Fruit fly (Drosophila melanogaster) whole organism, embryonic: ENCODE results near the gene pkaap.

Experiments
- ATbp ChIP-seq: fragments of 200-800 bp; sonication (Bioruptor generic); optimal IDR thresholded peaks from 2 replicates; lab custom pipeline; 2017; ENCODE audit warnings: missing biosample characterization, mild to moderate bottlenecking, missing genetic modification characterization, missing genetic modification reagents
- Atf6 ChIP-seq: fragments of 200-800 bp; sonication (Bioruptor generic); IDR thresholded peaks from 2 replicates; pipeline ENCODE4 v1.3.6; 2022; ENCODE audit warnings: missing biosample characterization, missing genetic modification characterization
- C15 ChIP-seq: fragments of 200-800 bp; sonication (Bioruptor generic); IDR thresholded peaks from 3 replicates; pipeline ENCODE4 v1.3.6; 2022; ENCODE audit warnings: missing biosample characterization, missing genetic modification characterization
- CG10209 ChIP-seq: fragments of 200-800 bp; sonication (Bioruptor generic); optimal IDR thresholded peaks from 3 replicates; lab custom pipeline; 2017; ENCODE audit warnings: missing biosample characterization, mild to moderate bottlenecking, missing genetic modification characterization, missing genetic modification reagents
- CG10431 ChIP-seq: fragments of 200-800 bp; sonication (Bioruptor generic); optimal IDR thresholded peaks from 3 replicates; lab custom pipeline; 2018; ENCODE audit warnings: missing biosample characterization, mild to moderate bottlenecking, missing genetic modification characterization
- CG11398 ChIP-seq: fragments of 200-800 bp; sonication (Bioruptor generic); optimal IDR thresholded peaks from 2 replicates; lab custom pipeline; 2016; ENCODE audit warnings: missing biosample characterization, missing genetic modification characterization
- CG11456 ChIP-seq: fragments of 200-800 bp; sonication (Bioruptor generic); IDR thresholded peaks from 3 replicates; pipeline ENCODE4 v1.3.6; 2022; ENCODE audit warnings: missing biosample characterization, missing genetic modification characterization
- CG11504 ChIP-seq: fragments of 200-800 bp; sonication (Bioruptor generic); optimal IDR thresholded peaks from 3 replicates; lab custom pipeline; 2019; ENCODE audit warnings: missing biosample characterization, mild to moderate bottlenecking, missing genetic modification characterization, moderate library complexity
- CG11696 ChIP-seq: fragments of 200-800 bp; sonication (Bioruptor generic); IDR thresholded peaks from 2 replicates; pipeline ENCODE4 v1.3.6; 2022; ENCODE audit warnings: missing biosample characterization, missing genetic modification characterization
- CG12071 ChIP-seq: fragments of 200-800 bp; sonication (Bioruptor generic); optimal IDR thresholded peaks from 3 replicates; lab custom pipeline; 2018; ENCODE audit warnings: missing biosample characterization, mild to moderate bottlenecking, missing genetic modification characterization
- CG12391 ChIP-seq: fragments of 200-800 bp; sonication (Bioruptor generic); optimal IDR thresholded peaks from 3 replicates; lab custom pipeline; 2018; ENCODE audit warnings: missing biosample characterization, mild to moderate bottlenecking, missing genetic modification characterization, moderate library complexity
- CG13287 ChIP-seq: fragments of 200-800 bp; sonication (Bioruptor generic); IDR thresholded peaks from 2 replicates; pipeline ENCODE4 v1.3.6; 2022; ENCODE audit warnings: missing biosample characterization, missing genetic modification characterization; ENCODE audit not compliant: partially characterized antibody
- CG13296 ChIP-seq: fragments of 200-800 bp; sonication (Bioruptor generic); optimal IDR thresholded peaks from 3 replicates; lab custom pipeline; 2018; ENCODE audit warnings: missing biosample characterization, mild to moderate bottlenecking, missing genetic modification characterization
- CG16863 ChIP-seq: fragments of 200-800 bp; sonication (Bioruptor generic); optimal IDR thresholded peaks from 3 replicates; lab custom pipeline; 2016; ENCODE audit warnings: missing biosample characterization, missing genetic modification characterization
- CG17361 ChIP-seq: fragments of 200-800 bp; sonication (Bioruptor generic); IDR thresholded peaks from 3 replicates; pipeline ENCODE4 v1.3.6; 2022; ENCODE audit warnings: missing biosample characterization, missing genetic modification characterization
- CG18011 ChIP-seq: fragments of 200-800 bp; sonication (Bioruptor generic); optimal IDR thresholded peaks from 2 replicates; lab custom pipeline; 2017; ENCODE audit warnings: missing biosample characterization, missing genetic modification characterization, mild to moderate bottlenecking, moderate library complexity, missing genotype
- CG2120 ChIP-seq: fragments of 200-800 bp; sonication (Bioruptor generic); optimal IDR thresholded peaks from 3 replicates; lab custom pipeline; 2016; ENCODE audit warnings: missing biosample characterization, missing genetic modification characterization
- CG2712 ChIP-seq: fragments of 200-800 bp; optimal IDR thresholded peaks from 3 replicates; lab custom pipeline; 2019; ENCODE audit warnings: missing biosample characterization, mild to moderate bottlenecking, missing genetic modification characterization, moderate library complexity
- CG2875 ChIP-seq: fragments of 200-800 bp; sonication (Bioruptor generic); optimal IDR thresholded peaks from 2 replicates; lab custom pipeline; 2017; ENCODE audit warnings: missing biosample characterization, mild to moderate bottlenecking, missing genetic modification characterization, missing genetic modification reagents
- CG30020 ChIP-seq: fragments of 200-800 bp; optimal IDR thresholded peaks from 2 replicates; lab custom pipeline; 2019; ENCODE audit warnings: missing biosample characterization, mild to moderate bottlenecking, missing genetic modification characterization, moderate library complexity
- CG31365 ChIP-seq: fragments of 200-800 bp; sonication (Bioruptor generic); optimal IDR thresholded peaks from 2 replicates; lab custom pipeline; 2018; ENCODE audit warnings: missing biosample characterization, mild to moderate bottlenecking, missing genetic modification characterization
- CG6765 ChIP-seq: fragments of 200-800 bp; sonication (Bioruptor generic); optimal IDR thresholded peaks from 3 replicates; lab custom pipeline; 2017; ENCODE audit warnings: missing biosample characterization, mild to moderate bottlenecking, missing genetic modification characterization
- CG8478 ChIP-seq: fragments of >200 bp; optimal IDR thresholded peaks from 2 replicates; lab custom pipeline; 2018
- CG9817 ChIP-seq: fragments of 200-800 bp; sonication (Bioruptor generic); optimal IDR thresholded peaks from 2 replicates; lab custom pipeline; 2018; ENCODE audit warnings: missing biosample characterization, mild to moderate bottlenecking, missing genetic modification characterization, moderate library complexity
- CG9932 ChIP-seq: fragments of 200-800 bp; sonication (Bioruptor generic); IDR thresholded peaks from 2 replicates; pipeline ENCODE4 v1.3.6; 2022; ENCODE audit warnings: missing biosample characterization, missing genetic modification characterization
- D19B ChIP-seq: fragments of 200-800 bp; sonication (Bioruptor generic); optimal IDR thresholded peaks from 2 replicates; lab custom pipeline; 2017; ENCODE audit warnings: missing biosample characterization, mild to moderate bottlenecking, missing genetic modification characterization
- Fer3 ChIP-seq: fragments of 200-800 bp; sonication (Bioruptor generic); optimal IDR thresholded peaks from 2 replicates; lab custom pipeline; 2018; ENCODE audit warnings: missing biosample characterization, mild to moderate bottlenecking, missing genetic modification characterization, moderate library complexity
- Jarid2 ChIP-seq: fragments of 200-800 bp; sonication (Bioruptor generic); optimal IDR thresholded peaks from 3 replicates; lab custom pipeline; 2017; ENCODE audit warnings: mild to moderate bottlenecking, missing biosample characterization, missing genetic modification reagents, missing genetic modification characterization
- NfI ChIP-seq: fragments of 200-800 bp; sonication (Bioruptor generic); optimal IDR thresholded peaks from 3 replicates; lab custom pipeline; 2018; ENCODE audit warnings: missing biosample characterization, mild to moderate bottlenecking, missing genetic modification characterization, moderate library complexity
- Side ChIP-seq: fragments of 200-800 bp; sonication (Bioruptor generic); optimal IDR thresholded peaks from 2 replicates; lab custom pipeline; 2016; ENCODE audit warnings: missing biosample characterization, missing genetic modification characterization
- Trl ChIP-seq, 3 experiments: fragments of >200 bp in 2 of 3; fragments of 200-800 bp in 1 of 3; sonication (Bioruptor generic) in 1 of 3; optimal IDR thresholded peaks; 2 replicates in 1 of 3; 3 replicates in 2 of 3; lab custom pipeline; 2016 to 2017; ENCODE audit warnings: missing biosample characterization in 1 of 3, missing genetic modification characterization in 1 of 3
- ara ChIP-seq: fragments of 200-800 bp; sonication (Bioruptor generic); IDR thresholded peaks from 2 replicates; pipeline ENCODE4 v1.3.6; 2022; ENCODE audit warnings: missing biosample characterization, missing genetic modification characterization
- ato ChIP-seq: fragments of 200-800 bp; sonication (Bioruptor generic); IDR thresholded peaks from 2 replicates; pipeline ENCODE4 v1.3.6; 2022; ENCODE audit warnings: missing biosample characterization, missing genetic modification characterization; ENCODE audit not compliant: partially characterized antibody
- bigmax ChIP-seq: fragments of 200-800 bp; sonication (Bioruptor generic); optimal IDR thresholded peaks from 2 replicates; lab custom pipeline; 2018; ENCODE audit warnings: missing biosample characterization, mild to moderate bottlenecking, missing genetic modification characterization
- chinmo ChIP-seq: fragments of 200-800 bp; sonication (Bioruptor generic); IDR thresholded peaks from 4 replicates; pipeline ENCODE4 v1.3.6; 2022; ENCODE audit warnings: missing biosample characterization, missing genetic modification characterization; ENCODE audit not compliant: partially characterized antibody
- chm ChIP-seq: fragments of 200-800 bp; sonication (Bioruptor generic); IDR thresholded peaks from 2 replicates; pipeline ENCODE4 v1.3.6; 2022; ENCODE audit warnings: missing biosample characterization, missing genetic modification characterization
- disco-r ChIP-seq: fragments of 200-800 bp; sonication (Bioruptor generic); optimal IDR thresholded peaks from 2 replicates; lab custom pipeline; 2016; ENCODE audit warnings: missing biosample characterization, missing genetic modification characterization
- her ChIP-seq: fragments of 200-800 bp; sonication (Bioruptor generic); optimal IDR thresholded peaks from 2 replicates; lab custom pipeline; 2016; ENCODE audit warnings: missing biosample characterization, missing genetic modification characterization
- ind ChIP-seq: fragments of 200-800 bp; sonication (Bioruptor generic); optimal IDR thresholded peaks from 3 replicates; lab custom pipeline; 2016; ENCODE audit warnings: missing biosample characterization, missing genetic modification characterization
- luna ChIP-seq: fragments of 200-800 bp; sonication (Bioruptor generic); optimal IDR thresholded peaks from 2 replicates; lab custom pipeline; 2016; ENCODE audit warnings: missing biosample characterization, missing genetic modification characterization
- otp ChIP-seq: fragments of 200-800 bp; sonication (Bioruptor generic); IDR thresholded peaks from 3 replicates; pipeline ENCODE4, ENCODE4 v1.3.6; 2022; ENCODE audit warnings: missing biosample characterization, missing genetic modification characterization
- pita ChIP-seq: fragments of 200-800 bp; sonication (Bioruptor generic); optimal IDR thresholded peaks from 2 replicates; lab custom pipeline; 2017; ENCODE audit warnings: missing biosample characterization, mild to moderate bottlenecking, missing genetic modification characterization
- pum ChIP-seq: fragments of 200-800 bp; sonication (Bioruptor generic); optimal IDR thresholded peaks from 2 replicates; lab custom pipeline; 2016; ENCODE audit warnings: missing biosample characterization, missing genetic modification characterization
- ro ChIP-seq: fragments of 200-800 bp; sonication (Bioruptor generic); IDR thresholded peaks from 2 replicates; pipeline ENCODE4 v1.3.6; 2022; ENCODE audit warnings: missing biosample characterization, missing genetic modification characterization
- sima ChIP-seq: fragments of 200-800 bp; sonication (Bioruptor generic); optimal IDR thresholded peaks from 2 replicates; lab custom pipeline; 2016; ENCODE audit warnings: missing biosample characterization, missing genetic modification characterization
- sqz ChIP-seq: fragments of 200-800 bp; sonication (Bioruptor generic); optimal IDR thresholded peaks from 3 replicates; lab custom pipeline; 2018; ENCODE audit warnings: missing biosample characterization, mild to moderate bottlenecking, missing genetic modification characterization
- sr ChIP-seq: fragments of 200-800 bp; sonication (Bioruptor generic); IDR thresholded peaks from 3 replicates; pipeline ENCODE4 v1.3.6; 2022; ENCODE audit warnings: missing biosample characterization, missing genetic modification characterization
- trh ChIP-seq: fragments of 200-800 bp; sonication (Bioruptor generic); optimal IDR thresholded peaks from 2 replicates; lab custom pipeline; 2016; ENCODE audit warnings: missing biosample characterization, missing genetic modification characterization
- zen2 ChIP-seq: fragments of 200-800 bp; sonication (Bioruptor generic); IDR thresholded peaks from 3 replicates; pipeline ENCODE4 v1.3.6; 2022; ENCODE audit warnings: missing biosample characterization, missing genetic modification characterization; ENCODE audit not compliant: partially characterized antibody
- zfh1 ChIP-seq: fragments of 200-800 bp; sonication (Bioruptor generic); IDR thresholded peaks from 3 replicates; pipeline ENCODE4 v1.3.6; 2022; ENCODE audit warnings: missing biosample characterization, missing genetic modification characterization

Gene pkaap

DNA sequence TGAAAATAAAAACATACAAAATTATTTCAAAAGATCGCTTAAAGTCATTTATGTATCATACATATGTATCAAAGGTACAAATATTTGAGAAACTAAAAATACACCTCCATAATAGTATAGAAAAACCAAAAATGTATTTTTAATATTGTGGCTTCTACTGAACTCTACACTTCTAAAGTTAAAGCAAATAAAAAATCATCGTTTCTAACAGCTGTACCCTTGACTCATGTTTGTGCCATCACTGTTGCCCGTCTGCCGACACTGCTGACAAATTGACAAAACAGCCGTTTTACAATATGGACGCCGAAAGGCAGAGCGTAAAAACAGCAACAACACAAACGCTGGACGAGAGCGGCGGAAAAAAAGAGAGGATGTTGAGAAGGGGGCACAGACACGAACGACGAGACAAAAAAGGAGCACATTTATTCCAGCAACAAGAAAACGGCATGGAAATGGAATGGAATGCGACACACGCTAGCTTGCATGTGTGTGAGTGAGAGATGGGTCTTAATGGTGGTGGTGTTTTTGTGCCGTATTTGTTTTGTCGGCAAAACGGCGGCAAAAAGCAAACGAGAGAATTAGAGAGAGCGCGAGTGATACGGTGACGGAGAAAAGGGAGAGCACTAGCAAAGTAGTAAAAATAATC, 1.6 kb upstream of the pkaap start (continued):
- TF ChIP-seq CG31365 (tag; lab: Kevin White, UChicago) (peak; percentile 53), ind (GFP tag; lab: Kevin White, UChicago) (peak; percentile 84), D19B (GFP tag; lab: Kevin White, UChicago) (peak; percentile 82), CG6765 (GFP tag; lab: Kevin White, UChicago) (peak; percentile 81), Trl (optimal IDR thresholded peaks at IDR 0.05; lab: Kevin White, UChicago) (peak; percentile 83 to 93), Trl (GFP tag; optimal IDR thresholded peaks at IDR 0.05; lab: Kevin White, UChicago) (peak; percentile 27), sima (peak; percentile 68), chm (no peak), bigmax (GFP tag; lab: Kevin White, UChicago) (no peak), CG11398 (GFP tag; lab: Kevin White, UChicago) (peak; percentile 64), CG16863 (GFP tag; lab: Kevin White, UChicago) (peak; percentile 73), CG10431 (GFP tag; lab: Kevin White, UChicago) (no peak), C15 (GFP tag; lab: Robert Waterston, UW) (no peak), NfI (peak; percentile 81), CG9817 (tag; lab: Kevin White, UChicago) (peak; percentile 74), Atf6 (GFP tag; lab: Robert Waterston, UW) (no peak), CG12071 (GFP tag; lab: Kevin White, UChicago) (peak; percentile 78), CG9932 (GFP tag; lab: Robert Waterston, UW) (no peak), CG13296 (GFP tag; lab: Kevin White, UChicago) (peak; percentile 55), Fer3 (tag; lab: Kevin White, UChicago) (peak; percentile 87), pita (no peak), her (GFP tag; lab: Kevin White, UChicago) (peak; percentile 74), CG11504 (peak; percentile 87), ara (GFP tag; lab: Robert Waterston, UW) (no peak), CG18011 (GFP tag; lab: Kevin White, UChicago) (peak; percentile 73), sqz (peak; percentile 78), zen2 (no peak), trh (GFP tag; lab: Kevin White, UChicago) (peak; percentile 55), disco-r (GFP tag; lab: Kevin White, UChicago) (peak; percentile 61), otp (no peak), chinmo (GFP tag; lab: Robert Waterston, UW) (no peak), ro (GFP tag; lab: Robert Waterston, UW) (no peak), CG8478 (lab: Kevin White, UChicago) (no peak), CG11696 (GFP tag; lab: Robert Waterston, UW) (no peak), Side (GFP tag; lab: Kevin White, UChicago) (peak; percentile 72), CG30020 (tag; lab: Kevin White, UChicago) (peak; percentile 32), CG11456 (GFP tag; lab: Robert Waterston, UW) (no peak), sr (no peak), pum (GFP tag; lab: Kevin White, UChicago) (peak; percentile 71), CG2120 (GFP tag; lab: Kevin White, UChicago) (peak; percentile 94), CG2875 (GFP tag; lab: Kevin White, UChicago) (peak; percentile 59), luna (GFP tag; lab: Kevin White, UChicago) (no peak), zfh1 (no peak), CG10209 (GFP tag; lab: Kevin White, UChicago) (peak; percentile 88), CG2712 (tag; lab: Kevin White, UChicago) (peak; percentile 90), CG12391 (tag; lab: Kevin White, UChicago) (peak; percentile 90), ato (no peak), CG13287 (GFP tag; lab: Robert Waterston, UW) (no peak), Jarid2 (GFP tag; lab: Kevin White, UChicago) (peak; percentile 58), CG17361 (GFP tag; lab: Robert Waterston, UW) (no peak), ATbp (GFP tag; lab: Kevin White, UChicago) (peak; percentile 78)
